ENCODE assay signal across 1 fruit fly cellular context in the genomic region with DNA sequence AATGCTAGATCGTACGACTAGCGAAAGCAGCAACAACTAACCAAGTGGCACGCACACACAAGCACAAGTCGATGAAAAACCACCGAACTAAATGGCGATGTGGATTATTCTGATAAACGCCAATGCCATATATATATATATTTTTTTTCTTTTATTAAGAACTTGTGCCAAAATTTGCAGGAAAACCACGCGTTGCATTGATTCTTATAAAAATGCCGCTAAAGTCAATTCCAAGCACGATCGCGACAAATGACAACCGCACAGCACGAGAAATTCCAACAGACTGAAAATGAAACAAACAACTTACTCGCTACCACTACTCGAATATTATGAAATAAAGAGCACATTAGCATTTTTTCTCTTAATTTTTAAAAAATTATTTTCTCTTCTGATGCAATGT.
TF ChIP-seq lines count a peak whose summit lies in the region.

Gene for (minus strand): TSS at position 287 of the 400 bp plus-strand sequence.

TF ChIP-seq in whole organism, embryonic, 481 proteins besides CTCF, POLR2A, EP300 and RAD21 (continued from another document):
- TF ChIP-seq CG1233 (GFP tag; optimal IDR thresholded peaks at IDR 0.05; lab: Kevin White, UChicago) (no peak), gem (tag; optimal IDR thresholded peaks at IDR 0.05; lab: Kevin White, UChicago) (no peak), Jarid2 (GFP tag; optimal IDR thresholded peaks at IDR 0.05; lab: Kevin White, UChicago) (peak; percentile 96), CG16863 (GFP tag; optimal IDR thresholded peaks at IDR 0.05; lab: Kevin White, UChicago) (no peak), vvl (GFP tag; IDR thresholded peaks at IDR 0.05; lab: Robert Waterston, UW) (peak; percentile 42; the same call in 1 of the 2 replicates), Hmr (GFP tag; optimal IDR thresholded peaks at IDR 0.05; lab: Kevin White, UChicago) (no peak), CG18619 (GFP tag; optimal IDR thresholded peaks at IDR 0.05; lab: Kevin White, UChicago) (no peak), CG18764 (GFP tag; optimal IDR thresholded peaks at IDR 0.05; lab: Kevin White, UChicago) (no peak), en (GFP tag; optimal IDR thresholded peaks at IDR 0.05; lab: Kevin White, UChicago) (no peak), Hr78 (GFP tag; optimal IDR thresholded peaks at IDR 0.05; lab: Kevin White, UChicago) (no peak), Bdp1 (GFP tag; optimal IDR thresholded peaks at IDR 0.05; lab: Kevin White, UChicago) (no peak), dmrt99B (tag; optimal IDR thresholded peaks at IDR 0.05; lab: Kevin White, UChicago) (no peak), CG1602 (GFP tag; optimal IDR thresholded peaks at IDR 0.05; lab: Kevin White, UChicago) (no peak), CG2875 (GFP tag; optimal IDR thresholded peaks at IDR 0.05; lab: Kevin White, UChicago) (no peak), CG18262 (tag; optimal IDR thresholded peaks at IDR 0.05; lab: Kevin White, UChicago) (no peak), CG16813 (GFP tag; IDR thresholded peaks at IDR 0.05; lab: Robert Waterston, UW; ENCODE audit: partially characterized antibody) (no peak), Bteb2 (GFP tag; optimal IDR thresholded peaks at IDR 0.05; lab: Kevin White, UChicago) (no peak), H2.0 (GFP tag; IDR thresholded peaks at IDR 0.05; lab: Robert Waterston, UW) (no peak), sob (GFP tag; IDR thresholded peaks at IDR 0.05; lab: Robert Waterston, UW) (no peak), Nf-YB (GFP tag; optimal IDR thresholded peaks at IDR 0.05; lab: Kevin White, UChicago) (no peak), CG34376 (GFP tag; optimal IDR thresholded peaks at IDR 0.05; lab: Kevin White, UChicago) (no peak), pros (GFP tag; optimal IDR thresholded peaks at IDR 0.05; lab: Kevin White, UChicago) (no peak), aop (GFP tag; IDR thresholded peaks at IDR 0.05; lab: Robert Waterston, UW) (no peak), pnt (GFP tag; optimal IDR thresholded peaks at IDR 0.05; lab: Kevin White, UChicago) (no peak), CG6272 (GFP tag; IDR thresholded peaks at IDR 0.05; lab: Robert Waterston, UW) (no peak), CG4360 (GFP tag; IDR thresholded peaks at IDR 0.05; lab: Robert Waterston, UW) (peak; percentile 13; the same call in 1 of the 2 replicates), CG3163 (GFP tag; optimal IDR thresholded peaks at IDR 0.05; lab: Kevin White, UChicago) (peak; percentile 64), Rfx (GFP tag; IDR thresholded peaks at IDR 0.05; lab: Robert Waterston, UW) (peak; percentile 15; the same call in 1 of the 2 replicates), pb (GFP tag; optimal IDR thresholded peaks at IDR 0.05; lab: Kevin White, UChicago) (no peak), Aef1 (GFP tag; IDR thresholded peaks at IDR 0.05; lab: Robert Waterston, UW) (no peak), CG8359 (GFP tag; optimal IDR thresholded peaks at IDR 0.05; lab: Kevin White, UChicago; ENCODE audit: borderline replicate concordance) (no peak), CG4617 (GFP tag; optimal IDR thresholded peaks at IDR 0.05; lab: Kevin White, UChicago; ENCODE audit: borderline replicate concordance) (no peak), CG7556 (GFP tag; optimal IDR thresholded peaks at IDR 0.05; lab: Kevin White, UChicago) (no peak), ssp (GFP tag; IDR thresholded peaks at IDR 0.05; lab: Robert Waterston, UW) (no peak), wek (GFP tag; optimal IDR thresholded peaks at IDR 0.05; lab: Kevin White, UChicago) (no peak), D19B (GFP tag; optimal IDR thresholded peaks at IDR 0.05; lab: Kevin White, UChicago) (no peak), Deaf1 (tag; optimal IDR thresholded peaks at IDR 0.05; lab: Kevin White, UChicago) (no peak), gce (GFP tag; IDR thresholded peaks at IDR 0.05; lab: Robert Waterston, UW) (no peak), CG32532 (GFP tag; IDR thresholded peaks at IDR 0.05; lab: Robert Waterston, UW) (peak; percentile 19; the same call in 1 of the 2 replicates), CG7271 (tag; optimal IDR thresholded peaks at IDR 0.05; lab: Kevin White, UChicago) (no peak), chm (GFP tag; IDR thresholded peaks at IDR 0.05; lab: Robert Waterston, UW) (peak; percentile 75), az2 (GFP tag; optimal IDR thresholded peaks at IDR 0.05; lab: Kevin White, UChicago) (no peak), E2f2 (GFP tag; IDR thresholded peaks at IDR 0.05; lab: Robert Waterston, UW) (no peak), tup (GFP tag; optimal IDR thresholded peaks at IDR 0.05; lab: Kevin White, UChicago) (no peak), CG10321 (GFP tag; IDR thresholded peaks at IDR 0.05; lab: Robert Waterston, UW) (no peak), CG15601 (tag; optimal IDR thresholded peaks at IDR 0.05; lab: Kevin White, UChicago) (peak; percentile 16), CG34224 (GFP tag; IDR thresholded peaks at IDR 0.05; lab: Robert Waterston, UW; ENCODE audit: partially characterized antibody) (no peak), CG7839 (tag; optimal IDR thresholded peaks at IDR 0.05; lab: Kevin White, UChicago) (no peak), tio (GFP tag; optimal IDR thresholded peaks at IDR 0.05; lab: Kevin White, UChicago) (no peak), CG10209 (GFP tag; optimal IDR thresholded peaks at IDR 0.05; lab: Kevin White, UChicago) (no peak), row (GFP tag; IDR thresholded peaks at IDR 0.05; lab: Robert Waterston, UW) (peak; percentile 6; the same call in 1 of the 3 replicates), sens (GFP tag; lab: Kevin White, UChicago) (peak; percentile 20), zen (tag; optimal IDR thresholded peaks at IDR 0.05; lab: Kevin White, UChicago) (no peak), Hr51 (GFP tag; optimal IDR thresholded peaks at IDR 0.05; lab: Kevin White, UChicago) (no peak), CG4854 (GFP tag; optimal IDR thresholded peaks at IDR 0.05; lab: Kevin White, UChicago) (no peak), Tbp (GFP tag; optimal IDR thresholded peaks at IDR 0.05; lab: Kevin White, UChicago) (no peak), cad (GFP tag; optimal IDR thresholded peaks at IDR 0.05; lab: Kevin White, UChicago) (no peak), CG14441 (GFP tag; IDR thresholded peaks at IDR 0.05; lab: Robert Waterston, UW) (no peak), hbn (GFP tag; IDR thresholded peaks at IDR 0.05; lab: Robert Waterston, UW; ENCODE audit: partially characterized antibody) (no peak), CG18476 (GFP tag; optimal IDR thresholded peaks at IDR 0.05; lab: Kevin White, UChicago) (no peak), Trl (optimal IDR thresholded peaks at IDR 0.05; lab: Kevin White, UChicago) (peak; percentile 32 to 71), Trl (GFP tag; optimal IDR thresholded peaks at IDR 0.05; lab: Kevin White, UChicago) (no peak), CG17361 (GFP tag; IDR thresholded peaks at IDR 0.05; lab: Robert Waterston, UW) (no peak), Oli (tag; optimal IDR thresholded peaks at IDR 0.05; lab: Kevin White, UChicago) (no peak), ken (GFP tag; IDR thresholded peaks at IDR 0.05; lab: Robert Waterston, UW) (no peak), ac (GFP tag; optimal IDR thresholded peaks at IDR 0.05; lab: Kevin White, UChicago) (no peak), nom (GFP tag; optimal IDR thresholded peaks at IDR 0.05; lab: Kevin White, UChicago) (peak; percentile 31), ase (GFP tag; IDR thresholded peaks at IDR 0.05; lab: Robert Waterston, UW) (no peak), lab (GFP tag; optimal IDR thresholded peaks at IDR 0.05; lab: Kevin White, UChicago) (peak; percentile 20), bowl (GFP tag; IDR thresholded peaks at IDR 0.05; lab: Robert Waterston, UW) (no peak), psq (GFP tag; optimal IDR thresholded peaks at IDR 0.05; lab: Kevin White, UChicago) (no peak), chinmo (GFP tag; IDR thresholded peaks at IDR 0.05; lab: Robert Waterston, UW; ENCODE audit: partially characterized antibody) (0 out of 4 replicates have a peak, but pooled peaks have one; percentile 34), Dbx (GFP tag; IDR thresholded peaks at IDR 0.05; lab: Robert Waterston, UW) (no peak), Med (GFP tag; lab: Kevin White, UChicago) (peak; percentile 50), HmgZ (tag; optimal IDR thresholded peaks at IDR 0.05; lab: Kevin White, UChicago) (no peak), hb (GFP tag; IDR thresholded peaks at IDR 0.05; lab: Robert Waterston, UW; ENCODE audit: partially characterized antibody) (no peak), caup (GFP tag; optimal IDR thresholded peaks at IDR 0.05; lab: Kevin White, UChicago; ENCODE audit: severe bottlenecking) (no peak), Dip2 (GFP tag; IDR thresholded peaks at IDR 0.05; lab: Robert Waterston, UW) (no peak), pfk (GFP tag; optimal IDR thresholded peaks at IDR 0.05; lab: Kevin White, UChicago) (peak; percentile 76), br (optimal IDR thresholded peaks at IDR 0.05; lab: Kevin White, UChicago) (no peak), CG3726 (GFP tag; IDR thresholded peaks at IDR 0.05; lab: Robert Waterston, UW) (no peak), Dll (GFP tag; IDR thresholded peaks at IDR 0.05; lab: Robert Waterston, UW; ENCODE audit: partially characterized antibody) (no peak), CG12391 (tag; optimal IDR thresholded peaks at IDR 0.05; lab: Kevin White, UChicago) (no peak), CG32767 (GFP tag; IDR thresholded peaks at IDR 0.05; lab: Robert Waterston, UW) (no peak), CG9932 (GFP tag; IDR thresholded peaks at IDR 0.05; lab: Robert Waterston, UW) (no peak), B-H1 (GFP tag; IDR thresholded peaks at IDR 0.05; lab: Robert Waterston, UW) (no peak), fru (optimal IDR thresholded peaks at IDR 0.05; lab: Kevin White, UChicago) (no peak), CG3407 (GFP tag; optimal IDR thresholded peaks at IDR 0.05; lab: Kevin White, UChicago) (no peak), lov (optimal IDR thresholded peaks at IDR 0.05; lab: Kevin White, UChicago) (no peak), lov (GFP tag; IDR thresholded peaks at IDR 0.05; lab: Robert Waterston, UW) (no peak), CG1832 (GFP tag; optimal IDR thresholded peaks at IDR 0.05; lab: Kevin White, UChicago) (no peak), Doc2 (GFP tag; IDR thresholded peaks at IDR 0.05; lab: Robert Waterston, UW) (no peak), Kr (GFP tag; optimal IDR thresholded peaks at IDR 0.05; lab: Kevin White, UChicago) (no peak), CG11723 (GFP tag; optimal IDR thresholded peaks at IDR 0.05; lab: Kevin White, UChicago) (no peak), vnd (GFP tag; IDR thresholded peaks at IDR 0.05; lab: Robert Waterston, UW; ENCODE audit: partially characterized antibody) (no peak), nerfin-2 (GFP tag; IDR thresholded peaks at IDR 0.05; lab: Robert Waterston, UW; ENCODE audit: partially characterized antibody) (no peak), CG30403 (GFP tag; optimal IDR thresholded peaks at IDR 0.05; lab: Kevin White, UChicago) (no peak), jumu (GFP tag; optimal IDR thresholded peaks at IDR 0.05; lab: Kevin White, UChicago) (no peak), CG10267 (tag; optimal IDR thresholded peaks at IDR 0.05; lab: Kevin White, UChicago) (no peak), lilli (GFP tag; optimal IDR thresholded peaks at IDR 0.05; lab: Kevin White, UChicago) (no peak), ci (GFP tag; IDR thresholded peaks at IDR 0.05; lab: Robert Waterston, UW) (peak; percentile 17; the same call in 1 of the 3 replicates), sima (GFP tag; optimal IDR thresholded peaks at IDR 0.05; lab: Kevin White, UChicago) (no peak), MESR4 (GFP tag; optimal IDR thresholded peaks at IDR 0.05; lab: Kevin White, UChicago) (no peak), odd (GFP tag; optimal IDR thresholded peaks at IDR 0.05; lab: Kevin White, UChicago) (no peak), esg (GFP tag; conservative IDR thresholded peaks at IDR 0.05; lab: Robert Waterston, UW) (no peak), CG4820 (GFP tag; optimal IDR thresholded peaks at IDR 0.05; lab: Kevin White, UChicago) (no peak), CG3065 (GFP tag; optimal IDR thresholded peaks at IDR 0.05; lab: Kevin White, UChicago) (no peak), ATbp (GFP tag; optimal IDR thresholded peaks at IDR 0.05; lab: Kevin White, UChicago) (no peak), ara (GFP tag; IDR thresholded peaks at IDR 0.05; lab: Robert Waterston, UW) (no peak), CG14050 (GFP tag; IDR thresholded peaks at IDR 0.05; lab: Robert Waterston, UW) (no peak), sd (tag; optimal IDR thresholded peaks at IDR 0.05; lab: Kevin White, UChicago) (peak; percentile 47), bbx (GFP tag; IDR thresholded peaks at IDR 0.05; lab: Robert Waterston, UW; ENCODE audit: partially characterized antibody) (peak; percentile 21; the same call in 1 of the 2 replicates), CG11456 (GFP tag; IDR thresholded peaks at IDR 0.05; lab: Robert Waterston, UW) (no peak), btn (GFP tag; optimal IDR thresholded peaks at IDR 0.05; lab: Kevin White, UChicago) (no peak), CG2199 (GFP tag; IDR thresholded peaks at IDR 0.05; lab: Robert Waterston, UW) (0 out of 3 replicates have a peak, but pooled peaks have one; percentile 31), sisA (GFP tag; IDR thresholded peaks at IDR 0.05; lab: Robert Waterston, UW) (no peak), CG5180 (GFP tag; optimal IDR thresholded peaks at IDR 0.05; lab: Kevin White, UChicago) (no peak), CG1024 (GFP tag; IDR thresholded peaks at IDR 0.05; lab: Robert Waterston, UW) (no peak), CG17359 (tag; optimal IDR thresholded peaks at IDR 0.05; lab: Kevin White, UChicago) (no peak), jing (GFP tag; optimal IDR thresholded peaks at IDR 0.05; lab: Kevin White, UChicago) (no peak), CG6791 (GFP tag; IDR thresholded peaks at IDR 0.05; lab: Robert Waterston, UW; ENCODE audit: partially characterized antibody) (no peak), Hr39 (optimal IDR thresholded peaks at IDR 0.05; lab: Kevin White, UChicago) (no peak), CG13287 (GFP tag; IDR thresholded peaks at IDR 0.05; lab: Robert Waterston, UW; ENCODE audit: partially characterized antibody) (peak; percentile 9; the same call in 1 of the 2 replicates)
